Fruit fly (Drosophila melanogaster): ENCODE measurements around the gene CG6607.

DNA sequence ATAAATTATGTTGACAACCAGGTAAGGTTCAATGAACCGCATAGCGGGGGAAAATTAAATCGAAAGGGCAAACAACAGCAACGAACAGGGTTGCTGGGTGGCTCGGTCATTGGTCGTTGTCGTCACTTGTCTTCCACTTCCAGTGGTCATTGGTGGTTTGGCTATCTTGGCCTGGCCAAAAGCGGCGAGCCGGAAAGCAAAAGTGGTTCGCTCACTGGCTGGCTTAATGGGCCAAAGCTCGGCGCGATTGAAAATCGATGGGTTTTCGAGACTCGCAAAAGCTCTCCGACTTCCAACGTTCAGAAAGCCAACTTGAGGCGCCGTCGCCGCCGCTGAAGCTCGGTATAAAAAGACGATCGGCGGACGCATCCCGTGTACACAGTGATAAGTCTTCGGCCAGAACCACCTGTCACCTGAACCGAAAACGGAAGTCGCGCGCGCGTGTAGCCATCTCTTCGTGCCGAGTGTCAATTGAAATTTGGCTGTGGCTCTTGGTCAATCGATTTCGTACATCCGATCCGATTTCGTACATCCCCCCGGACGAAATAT, 3.3 kb upstream of the CG6607 start, which contains the start of gene Jhbp12:
- TF ChIP-seq Hr78 (GFP tag; optimal IDR thresholded peaks at IDR 0.05), result no peak
- TF ChIP-seq usp (GFP tag; optimal IDR thresholded peaks at IDR 0.05), result no peak
- TF ChIP-seq h (GFP tag; optimal IDR thresholded peaks at IDR 0.05), result no peak
- no peak for TF ChIP-seq lola (GFP tag; optimal IDR thresholded peaks at IDR 0.05)
- no peak for TF ChIP-seq sage (GFP tag; optimal IDR thresholded peaks at IDR 0.05)
- no peak for TF ChIP-seq pan (optimal IDR thresholded peaks at IDR 0.05)
- TF ChIP-seq Rel (GFP tag; optimal IDR thresholded peaks at IDR 0.05), result no peak
- no peak for TF ChIP-seq Rel (tag; optimal IDR thresholded peaks at IDR 0.05)
- no peak for TF ChIP-seq fru (GFP tag; optimal IDR thresholded peaks at IDR 0.05)
- TF ChIP-seq Sp1 (GFP tag; optimal IDR thresholded peaks at IDR 0.05), result no peak
- no peak for TF ChIP-seq N (GFP tag; optimal IDR thresholded peaks at IDR 0.05)
- TF ChIP-seq brk (GFP tag; optimal IDR thresholded peaks at IDR 0.05), result no peak
- TF ChIP-seq CG32264 (GFP tag; optimal IDR thresholded peaks at IDR 0.05), result no peak
- TF ChIP-seq OdsH (GFP tag; optimal IDR thresholded peaks at IDR 0.05), result no peak

Measured in whole organism, wandering third instar larva.